Fruit fly (Drosophila melanogaster) S2 (cell line): ENCODE measurements around the gene CG1105.

Experiments
- CG8478 ChIP-seq: fragments of >200 bp; optimal IDR thresholded peaks from 2 replicates; lab custom pipeline; 2018
- CTCF ChIP-seq, 2 experiments: fragments of >200 bp; optimal IDR thresholded peaks; 2 replicates each; lab custom pipeline; 2018

- TF ChIP-seq CG8478 (lab: Kevin White, UChicago) (no peak), CTCF (optimal IDR thresholded peaks at IDR 0.05; lab: Kevin White, UChicago) (no peak)
These were observed 32.5 kb downstream of the CG1105 start for dm6 chr3R:7034440-7034839.
